Fruit fly (Drosophila melanogaster) whole organism, embryonic: ENCODE measurements around the gene Caf1-55.

Source experiments
- CG10267 ChIP-seq: fragments of 200-800 bp; sonication (Bioruptor generic); optimal IDR thresholded peaks from 2 replicates; lab custom pipeline; 2018; ENCODE audit warnings: missing biosample characterization, mild to moderate bottlenecking, missing genetic modification characterization, moderate library complexity
- CG12219 ChIP-seq: fragments of 200-800 bp; sonication (Bioruptor generic); optimal IDR thresholded peaks from 3 replicates; lab custom pipeline; 2018; ENCODE audit warnings: missing biosample characterization, mild to moderate bottlenecking, missing genetic modification characterization
- CG12659 ChIP-seq: fragments of 200-800 bp; sonication (Bioruptor generic); optimal IDR thresholded peaks from 3 replicates; lab custom pipeline; 2017; ENCODE audit warnings: mild to moderate bottlenecking, missing biosample characterization, missing genetic modification reagents, missing genetic modification characterization
- CG13287 ChIP-seq: fragments of 200-800 bp; sonication (Bioruptor generic); IDR thresholded peaks from 2 replicates; pipeline ENCODE4 v1.3.6; 2022; ENCODE audit warnings: missing biosample characterization, missing genetic modification characterization; ENCODE audit not compliant: partially characterized antibody
- CG13624 ChIP-seq: fragments of 200-800 bp; sonication (Bioruptor generic); optimal IDR thresholded peaks from 2 replicates; lab custom pipeline; 2016; ENCODE audit warnings: missing biosample characterization, missing genetic modification characterization
- CG13894 ChIP-seq: fragments of 200-800 bp; sonication (Bioruptor generic); optimal IDR thresholded peaks from 3 replicates; lab custom pipeline; 2018; ENCODE audit warnings: missing biosample characterization, mild to moderate bottlenecking, missing genetic modification characterization, moderate library complexity
- CG14710 ChIP-seq: fragments of 200-800 bp; sonication (Bioruptor generic); optimal IDR thresholded peaks from 3 replicates; lab custom pipeline; 2019; ENCODE audit warnings: missing biosample characterization, mild to moderate bottlenecking, missing genetic modification characterization, moderate library complexity
- CG15601 ChIP-seq: fragments of 200-800 bp; sonication (Bioruptor generic); optimal IDR thresholded peaks from 3 replicates; lab custom pipeline; 2019; ENCODE audit warnings: missing biosample characterization, mild to moderate bottlenecking, missing genetic modification characterization, moderate library complexity
- CG1603 ChIP-seq: fragments of 200-800 bp; sonication (Bioruptor generic); optimal IDR thresholded peaks from 2 replicates; lab custom pipeline; 2019; ENCODE audit warnings: missing biosample characterization, mild to moderate bottlenecking, missing genetic modification characterization, moderate library complexity
- CG17186 ChIP-seq: fragments of 200-800 bp; sonication (Bioruptor generic); optimal IDR thresholded peaks from 3 replicates; lab custom pipeline; 2017; ENCODE audit warnings: missing biosample characterization, missing genetic modification reagents, missing genetic modification characterization
- CG18619 ChIP-seq: fragments of 200-800 bp; sonication (Bioruptor generic); optimal IDR thresholded peaks from 3 replicates; lab custom pipeline; 2017; ENCODE audit warnings: missing biosample characterization, mild to moderate bottlenecking, missing genetic modification characterization
- CG2875 ChIP-seq: fragments of 200-800 bp; sonication (Bioruptor generic); optimal IDR thresholded peaks from 2 replicates; lab custom pipeline; 2017; ENCODE audit warnings: missing biosample characterization, mild to moderate bottlenecking, missing genetic modification characterization, missing genetic modification reagents
- CG31224 ChIP-seq: fragments of 200-800 bp; sonication (Bioruptor generic); IDR thresholded peaks from 2 replicates; pipeline ENCODE4 v1.3.6; 2022; ENCODE audit warnings: missing biosample characterization, missing genetic modification characterization
- CG32772 ChIP-seq: fragments of 200-800 bp; sonication (Bioruptor generic); IDR thresholded peaks from 2 replicates; pipeline ENCODE4 v1.3.6; 2022; ENCODE audit warnings: missing biosample characterization, missing genetic modification characterization
- CG33557 ChIP-seq: fragments of 200-800 bp; sonication (Bioruptor generic); optimal IDR thresholded peaks from 2 replicates; lab custom pipeline; 2019; ENCODE audit warnings: missing biosample characterization, mild to moderate bottlenecking, missing genetic modification characterization, moderate library complexity
- CG42726 ChIP-seq: fragments of 200-800 bp; sonication (Bioruptor generic); IDR thresholded peaks from 2 replicates; pipeline ENCODE4 v1.3.6; 2022; ENCODE audit warnings: missing biosample characterization, missing genetic modification characterization; ENCODE audit not compliant: partially characterized antibody
- CG4282 ChIP-seq: fragments of 200-800 bp; sonication (Bioruptor generic); optimal IDR thresholded peaks from 2 replicates; lab custom pipeline; 2016; ENCODE audit warnings: missing biosample characterization, missing genetic modification characterization
- CG6689 ChIP-seq: fragments of 200-800 bp; sonication (Bioruptor generic); IDR thresholded peaks from 2 replicates; pipeline ENCODE4 v1.3.6; 2022; ENCODE audit warnings: missing biosample characterization, missing genetic modification characterization
- CG7372 ChIP-seq: fragments of 200-800 bp; sonication (Bioruptor generic); IDR thresholded peaks from 2 replicates; pipeline ENCODE4 v1.3.6; 2022; ENCODE audit warnings: missing biosample characterization, missing genetic modification characterization
- CG9797 ChIP-seq: fragments of 200-800 bp; sonication (Bioruptor generic); optimal IDR thresholded peaks from 3 replicates; lab custom pipeline; 2018; ENCODE audit warnings: missing biosample characterization, mild to moderate bottlenecking, missing genetic modification characterization
- Camta ChIP-seq: fragments of 200-800 bp; sonication (Bioruptor generic); optimal IDR thresholded peaks from 2 replicates; lab custom pipeline; 2016; ENCODE audit warnings: missing biosample characterization, missing genetic modification characterization
- CoRest ChIP-seq: fragments of 200-800 bp; sonication (Bioruptor generic); optimal IDR thresholded peaks from 3 replicates; lab custom pipeline; 2018; ENCODE audit warnings: missing biosample characterization, mild to moderate bottlenecking, missing genetic modification characterization, moderate library complexity
- Dad ChIP-seq: fragments of 200-800 bp; sonication (Bioruptor generic); optimal IDR thresholded peaks from 3 replicates; lab custom pipeline; 2016; ENCODE audit warnings: missing biosample characterization, missing genetic modification characterization
- Dbx ChIP-seq: fragments of 200-800 bp; sonication (Bioruptor generic); IDR thresholded peaks from 3 replicates; pipeline ENCODE4 v1.3.6; 2022; ENCODE audit warnings: missing biosample characterization, missing genetic modification characterization
- Dref ChIP-seq: fragments of 200-800 bp; sonication (Bioruptor generic); IDR thresholded peaks from 2 replicates; pipeline ENCODE4 v1.3.6; 2022; ENCODE audit warnings: missing biosample characterization, missing genetic modification characterization
- GATAe ChIP-seq: fragments of 200-800 bp; sonication (Bioruptor generic); conservative IDR thresholded peaks from 2 replicates; pipeline ENCODE4 v1.3.6; 2022; ENCODE audit warnings: missing biosample characterization, missing genetic modification characterization
- H15 ChIP-seq: fragments of 200-800 bp; sonication (Bioruptor generic); IDR thresholded peaks from 3 replicates; pipeline ENCODE4 v1.3.6; 2022; ENCODE audit warnings: missing biosample characterization, missing genetic modification characterization
- HLHmδ ChIP-seq: fragments of 200-800 bp; sonication (Bioruptor generic); optimal IDR thresholded peaks from 2 replicates; lab custom pipeline; 2018; ENCODE audit warnings: missing biosample characterization, mild to moderate bottlenecking, missing genetic modification characterization, moderate library complexity
- MESR4 ChIP-seq: fragments of 200-800 bp; sonication (Bioruptor generic); optimal IDR thresholded peaks from 2 replicates; lab custom pipeline; 2018; ENCODE audit warnings: missing biosample characterization, mild to moderate bottlenecking, missing genetic modification characterization, moderate library complexity
- Pdp1 ChIP-seq, 2 experiments: fragments of 200-800 bp; sonication (Bioruptor generic); optimal IDR thresholded peaks; 3 replicates each; lab custom pipeline; 2016; ENCODE audit warnings: missing biosample characterization in 2 of 2, missing genetic modification characterization in 2 of 2, mild to moderate bottlenecking in 1 of 2, moderate library complexity in 1 of 2
- Scr ChIP-seq: fragments of 200-800 bp; sonication (Bioruptor generic); IDR thresholded peaks from 2 replicates; pipeline ENCODE4 v1.3.6; 2022; ENCODE audit warnings: missing biosample characterization, missing genetic modification characterization; ENCODE audit not compliant: partially characterized antibody
- TFAM ChIP-seq: fragments of 200-800 bp; sonication (Bioruptor generic); optimal IDR thresholded peaks from 2 replicates; lab custom pipeline; 2017; ENCODE audit warnings: missing biosample characterization, missing genetic modification characterization, inconsistent platforms
- YL-1 ChIP-seq: fragments of 200-800 bp; sonication (Bioruptor generic); optimal IDR thresholded peaks from 3 replicates; lab custom pipeline; 2017; ENCODE audit warnings: missing biosample characterization, mild to moderate bottlenecking, missing genetic modification characterization
- amos ChIP-seq: fragments of 200-800 bp; sonication (Bioruptor generic); IDR thresholded peaks from 2 replicates; pipeline ENCODE4 v1.3.6; 2022; ENCODE audit warnings: missing biosample characterization, missing genetic modification characterization; ENCODE audit not compliant: partially characterized antibody
- ap ChIP-seq: fragments of 200-800 bp; sonication (Bioruptor generic); IDR thresholded peaks from 2 replicates; pipeline ENCODE4 v1.3.6; 2022; ENCODE audit warnings: missing biosample characterization, missing genetic modification characterization
- ash1 ChIP-seq: fragments of 200-800 bp; sonication (Bioruptor generic); optimal IDR thresholded peaks from 2 replicates; lab custom pipeline; 2018; ENCODE audit warnings: missing biosample characterization, mild to moderate bottlenecking, missing genetic modification characterization
- cg ChIP-seq: fragments of 200-800 bp; sonication (Bioruptor generic); optimal IDR thresholded peaks from 3 replicates; lab custom pipeline; 2019; ENCODE audit warnings: missing biosample characterization, mild to moderate bottlenecking, missing genetic modification characterization, moderate library complexity
- crc ChIP-seq: fragments of 200-800 bp; sonication (Bioruptor generic); optimal IDR thresholded peaks from 2 replicates; lab custom pipeline; 2016; ENCODE audit warnings: missing biosample characterization, missing genetic modification characterization
- crp ChIP-seq, 2 experiments: fragments of 200-800 bp; sonication (Bioruptor generic); optimal IDR thresholded peaks; 2 replicates in 1 of 2; 3 replicates in 1 of 2; lab custom pipeline; 2017; ENCODE audit warnings: missing biosample characterization in 2 of 2, missing genetic modification characterization in 2 of 2, mild to moderate bottlenecking in 1 of 2, moderate library complexity in 1 of 2
- esg ChIP-seq: fragments of 200-800 bp; sonication (Bioruptor generic); conservative IDR thresholded peaks from 2 replicates; pipeline ENCODE4 v1.3.6; 2022; ENCODE audit warnings: missing biosample characterization, missing genetic modification characterization
- gfzf ChIP-seq: fragments of 200-800 bp; sonication (Bioruptor generic); optimal IDR thresholded peaks from 2 replicates; lab custom pipeline; 2016; ENCODE audit warnings: missing biosample characterization, mild to moderate bottlenecking, missing genetic modification characterization, moderate library complexity
- pan ChIP-seq, 4 experiments: fragments of >200 bp in 3 of 4; fragments of 200-800 bp in 1 of 4; sonication (Bioruptor generic) in 1 of 4; optimal IDR thresholded peaks in 3 of 4; IDR thresholded peaks in 1 of 4; 2 replicates each; pipeline versions ENCODE4 v1.3.6 to Lab custom; 2017 to 2022; ENCODE audit warnings: missing biosample characterization in 2 of 4, missing genetic modification characterization in 2 of 4, mixed read lengths in 1 of 4
- phol ChIP-seq: fragments of 200-800 bp; sonication (Bioruptor generic); optimal IDR thresholded peaks from 3 replicates; lab custom pipeline; 2018; ENCODE audit warnings: missing biosample characterization, mild to moderate bottlenecking, missing genetic modification characterization, moderate library complexity
- sens ChIP-seq: fragments of 200-800 bp; sonication (Bioruptor generic); peaks from one replicate; lab custom pipeline; 2016; ENCODE audit warnings: missing biosample characterization, missing genetic modification characterization
- sens-2 ChIP-seq: fragments of 200-800 bp; sonication (Bioruptor generic); IDR thresholded peaks from 2 replicates; pipeline ENCODE4 v1.3.6; 2022; ENCODE audit warnings: missing biosample characterization, missing genetic modification characterization
- slou ChIP-seq: fragments of 200-800 bp; sonication (Bioruptor generic); optimal IDR thresholded peaks from 3 replicates; lab custom pipeline; 2016; ENCODE audit warnings: missing biosample characterization, missing genetic modification characterization
- vvl ChIP-seq: fragments of 200-800 bp; sonication (Bioruptor generic); IDR thresholded peaks from 2 replicates; pipeline ENCODE4 v1.3.6; 2022; ENCODE audit warnings: missing biosample characterization, missing genetic modification characterization
- z ChIP-seq: fragments of 200-800 bp; sonication (Bioruptor generic); IDR thresholded peaks from 3 replicates; pipeline ENCODE4 v1.3.6; 2022; ENCODE audit warnings: missing biosample characterization, missing genetic modification characterization
- zf30C ChIP-seq: fragments of 200-800 bp; sonication (Bioruptor generic); optimal IDR thresholded peaks from 3 replicates; lab custom pipeline; 2018; ENCODE audit warnings: missing biosample characterization, mild to moderate bottlenecking, missing genetic modification characterization

Caf1-55 gene

DNA sequence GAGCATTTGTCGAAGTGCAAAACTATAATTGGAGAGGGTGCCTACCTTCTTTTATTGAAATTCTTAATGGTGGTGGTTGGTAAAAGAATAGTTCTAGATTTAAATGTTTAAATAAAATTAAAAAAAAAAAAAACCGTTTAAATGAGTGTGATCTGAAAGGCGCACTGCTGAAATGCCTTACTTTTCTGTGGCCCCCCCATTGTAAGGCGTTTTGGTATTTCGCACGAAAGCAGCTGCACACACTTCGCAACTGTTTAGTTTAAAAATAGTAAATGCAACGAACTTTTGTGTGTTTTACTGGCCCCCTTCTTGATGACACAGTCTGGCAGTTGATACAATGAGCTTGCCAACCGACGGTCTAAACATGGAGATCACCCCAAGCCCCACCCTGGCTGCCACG lies 43.0 kb downstream of the Caf1-55 start, which contains the start of the genes CG14864 and Zip88E:
CG14864 (minus strand) TSS at position 113 of the 400 bp plus-strand sequence.
Zip88E (plus strand) TSS at position 237 of the 400 bp plus-strand sequence.
- TF ChIP-seq sens (GFP tag; lab: Kevin White, UChicago), result peak; percentile 33
- TF ChIP-seq gfzf (GFP tag; lab: Kevin White, UChicago), result peak; percentile 87
- peak; percentile 17 for TF ChIP-seq CG10267
- peak; percentile 23 for TF ChIP-seq CG14710 (tag; lab: Kevin White, UChicago)
- no peak for TF ChIP-seq CG18619 (GFP tag; lab: Kevin White, UChicago)
- no peak for TF ChIP-seq z (GFP tag; lab: Robert Waterston, UW)
- TF ChIP-seq HLHmδ, result no peak
- TF ChIP-seq ap, result no peak
- TF ChIP-seq GATAe (GFP tag; lab: Robert Waterston, UW), result no peak
- TF ChIP-seq CG7372, result no peak
- no peak for TF ChIP-seq CG13894 (tag; lab: Kevin White, UChicago)
- TF ChIP-seq crc, result no peak
- TF ChIP-seq CG2875 (GFP tag; lab: Kevin White, UChicago), result no peak
- peak; percentile 44 for TF ChIP-seq YL-1 (GFP tag; lab: Kevin White, UChicago)
- no peak for TF ChIP-seq CG12219 (GFP tag; lab: Kevin White, UChicago)
- TF ChIP-seq CG13624 (GFP tag; lab: Kevin White, UChicago), result no peak
- TF ChIP-seq MESR4, result no peak
- TF ChIP-seq crp (GFP tag; optimal IDR thresholded peaks at IDR 0.05; lab: Kevin White, UChicago), result peak in 1 of 2 experiments; percentile 8
- TF ChIP-seq CG9797 (GFP tag; lab: Kevin White, UChicago), result peak; percentile 77
- TF ChIP-seq Scr, result 0 out of 2 replicates have a peak, but pooled peaks have one; percentile 17
- TF ChIP-seq Pdp1 (GFP tag; optimal IDR thresholded peaks at IDR 0.05; lab: Kevin White, UChicago), result peak in 1 of 2 experiments; percentile 15
- 0 out of 2 replicates have a peak, but pooled peaks have one; percentile 10 for TF ChIP-seq vvl (GFP tag; lab: Robert Waterston, UW)
- TF ChIP-seq amos (GFP tag; lab: Robert Waterston, UW), result peak; percentile 23; the same call in 1 of the 2 replicates
- TF ChIP-seq pan (optimal IDR thresholded peaks at IDR 0.05; lab: Kevin White, UChicago), result no peak
- TF ChIP-seq pan (GFP tag; optimal IDR thresholded peaks at IDR 0.05 in 1 of 2, IDR thresholded peaks at IDR 0.05 in 1 of 2), result no peak
- no peak for TF ChIP-seq Dbx (GFP tag; lab: Robert Waterston, UW)
- TF ChIP-seq slou (GFP tag; lab: Kevin White, UChicago), result no peak
- TF ChIP-seq CoRest (tag; lab: Kevin White, UChicago), result peak; percentile 9
- TF ChIP-seq H15, result no peak
- TF ChIP-seq zf30C (GFP tag; lab: Kevin White, UChicago), result no peak
- TF ChIP-seq CG4282 (GFP tag; lab: Kevin White, UChicago), result no peak
- peak; percentile 49; the same call in 1 of the 2 replicates for TF ChIP-seq CG13287
- TF ChIP-seq CG33557 (GFP tag; lab: Kevin White, UChicago), result no peak
- no peak for TF ChIP-seq Dad
- no peak for TF ChIP-seq Camta (GFP tag; lab: Kevin White, UChicago)
- no peak for TF ChIP-seq ash1 (GFP tag; lab: Kevin White, UChicago)
- TF ChIP-seq sens-2, result no peak
- 0 out of 2 replicates have a peak, but pooled peaks have one; percentile 12 for TF ChIP-seq CG32772 (GFP tag; lab: Robert Waterston, UW)
- TF ChIP-seq CG31224, result no peak
- 0 out of 2 replicates have a peak, but pooled peaks have one; percentile 23 for TF ChIP-seq CG42726 (GFP tag; lab: Robert Waterston, UW)
- no peak for TF ChIP-seq CG6689 (GFP tag; lab: Robert Waterston, UW)
- no peak for TF ChIP-seq esg (GFP tag; lab: Robert Waterston, UW)
- peak; percentile 17 for TF ChIP-seq CG1603 (tag; lab: Kevin White, UChicago)
- no peak for TF ChIP-seq cg
- TF ChIP-seq CG15601 (tag; lab: Kevin White, UChicago), result no peak
- peak; percentile 30 for TF ChIP-seq CG17186
- TF ChIP-seq Dref (GFP tag; lab: Robert Waterston, UW), result peak; percentile 39
- no peak for TF ChIP-seq TFAM
- peak; percentile 17 for TF ChIP-seq CG12659 (GFP tag; lab: Kevin White, UChicago)
- peak; percentile 17 for TF ChIP-seq phol
